Worm (Caenorhabditis elegans): ENCODE data around the gene mdt-10.

The mdt-10 gene

DNA sequence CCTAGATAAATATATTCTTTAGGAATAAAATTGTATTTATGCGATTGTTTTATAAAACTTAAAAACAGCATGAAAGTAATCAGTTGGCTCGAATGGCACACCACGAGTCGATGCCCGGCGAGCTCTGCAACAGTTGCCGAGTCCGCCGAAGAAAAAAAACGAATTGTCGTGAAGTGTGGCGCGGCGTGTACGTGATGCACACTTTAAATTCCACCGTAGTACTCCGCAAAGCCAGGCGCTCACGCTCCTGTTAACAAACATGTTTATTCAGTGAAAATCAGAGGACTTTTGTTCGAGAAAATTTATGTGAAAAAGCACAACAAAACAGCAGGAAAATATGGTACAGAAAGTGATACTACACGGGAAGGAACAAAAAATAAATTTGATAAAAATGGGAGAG lies 15.8 kb upstream of the mdt-10 start:
- peak; percentile 1 for TF ChIP-seq nhr-11 (tag; optimal IDR thresholded peaks at IDR 0.05)
- TF ChIP-seq dpl-1 (GFP tag; optimal IDR thresholded peaks at IDR 0.05) = peak; percentile 43
- TF ChIP-seq daf-16 (GFP tag; optimal IDR thresholded peaks at IDR 0.05) = peak; percentile 0 to 86
- TF ChIP-seq daf-16 (tag; optimal IDR thresholded peaks at IDR 0.05) = peak; percentile 51
- no peak for TF ChIP-seq nhr-42 (GFP tag; IDR thresholded peaks at IDR 0.05)
- peak; percentile 76 to 98 for TF ChIP-seq lsy-2 (tag; optimal IDR thresholded peaks at IDR 0.05)
- TF ChIP-seq hif-1 (tag; optimal IDR thresholded peaks at IDR 0.05) = peak in 1 of 2 experiments; percentile 37
- no peak for TF ChIP-seq ztf-11 (tag; optimal IDR thresholded peaks at IDR 0.05)
- no peak for TF ChIP-seq lir-3 (tag; optimal IDR thresholded peaks at IDR 0.05)
- TF ChIP-seq hmg-1.1 (GFP tag; IDR thresholded peaks at IDR 0.05) = peak; percentile 57; the same call in 1 of the 2 replicates
- TF ChIP-seq vab-7 (GFP tag; IDR thresholded peaks at IDR 0.05) = no peak
- no peak for TF ChIP-seq php-3 (GFP tag; IDR thresholded peaks at IDR 0.05)
- peak; percentile 32 for TF ChIP-seq ama-1 (optimal IDR thresholded peaks at IDR 0.05)
- peak; percentile 6 for TF ChIP-seq dve-1 (tag; optimal IDR thresholded peaks at IDR 0.05; ENCODE audit: insufficient read depth)
- no peak for TF ChIP-seq snpc-1.2 (GFP tag; IDR thresholded peaks at IDR 0.05)
- TF ChIP-seq lin-38 (GFP tag; IDR thresholded peaks at IDR 0.05) = 0 out of 2 replicates have a peak, but pooled peaks have one; percentile 40
- TF ChIP-seq nhr-28 (tag; optimal IDR thresholded peaks at IDR 0.05) = peak; percentile 21
- TF ChIP-seq hlh-11 (tag; optimal IDR thresholded peaks at IDR 0.05) = peak; percentile 22
- peak; percentile 27; the same call in 1 of the 2 replicates for TF ChIP-seq dmd-6 (GFP tag; IDR thresholded peaks at IDR 0.05)
- TF ChIP-seq aha-1 (tag) = peak; percentile 84
- no peak for TF ChIP-seq nhr-77 (tag; optimal IDR thresholded peaks at IDR 0.05)
- TF ChIP-seq lin-13 (GFP tag; optimal IDR thresholded peaks at IDR 0.05) = peak; percentile 20
- TF ChIP-seq lin-1 (GFP tag; IDR thresholded peaks at IDR 0.05) = no peak
- TF ChIP-seq ceh-62 (tag; optimal IDR thresholded peaks at IDR 0.05) = no peak
- peak; percentile 46 for TF ChIP-seq mep-1 (tag; optimal IDR thresholded peaks at IDR 0.05)
- peak; percentile 71 for TF ChIP-seq hlh-30 (tag; optimal IDR thresholded peaks at IDR 0.05; ENCODE audit: insufficient read depth)
- no peak for TF ChIP-seq jun-1 (tag; optimal IDR thresholded peaks at IDR 0.05)
- peak; percentile 25 for TF ChIP-seq rbr-2 (tag; optimal IDR thresholded peaks at IDR 0.05)
- no peak for TF ChIP-seq nhr-10 (tag; optimal IDR thresholded peaks at IDR 0.05)
- TF ChIP-seq daf-8 (GFP tag; IDR thresholded peaks at IDR 0.05) = no peak
- no peak for TF ChIP-seq duxl-1 (tag; optimal IDR thresholded peaks at IDR 0.05; ENCODE audit: poor library complexity)
- no peak for TF ChIP-seq nhr-111 (GFP tag; optimal IDR thresholded peaks at IDR 0.05)
- TF ChIP-seq unc-130 (GFP tag; optimal IDR thresholded peaks at IDR 0.05) = no peak
- TF ChIP-seq mes-2 (tag; optimal IDR thresholded peaks at IDR 0.05; ENCODE audit: poor library complexity, severe bottlenecking) = peak; percentile 54
- peak; percentile 78 for TF ChIP-seq T20F7.1 (GFP tag; optimal IDR thresholded peaks at IDR 0.05)
- peak; percentile 35 for TF ChIP-seq nhr-6 (tag; optimal IDR thresholded peaks at IDR 0.05)

ce11 chrII:7870062-7870461 lies 15.2 kb upstream of the mdt-10 start, which contains the start of gene ztf-17:
TSS of gene ztf-17 (minus strand) at chrII:7870162.
- TF ChIP-seq ceh-32 (tag; optimal IDR thresholded peaks at IDR 0.05; ENCODE audit: poor library complexity) = no peak
- no peak for TF ChIP-seq F37D6.2 (tag; optimal IDR thresholded peaks at IDR 0.05)
- TF ChIP-seq aha-1 (tag) = peak; percentile 64
- TF ChIP-seq mdl-1 (tag; optimal IDR thresholded peaks at IDR 0.05) = no peak
- no peak for TF ChIP-seq F49E8.2 (tag; optimal IDR thresholded peaks at IDR 0.05; ENCODE audit: borderline replicate concordance)
- TF ChIP-seq hmg-1.1 (GFP tag; IDR thresholded peaks at IDR 0.05) = no peak

DNA sequence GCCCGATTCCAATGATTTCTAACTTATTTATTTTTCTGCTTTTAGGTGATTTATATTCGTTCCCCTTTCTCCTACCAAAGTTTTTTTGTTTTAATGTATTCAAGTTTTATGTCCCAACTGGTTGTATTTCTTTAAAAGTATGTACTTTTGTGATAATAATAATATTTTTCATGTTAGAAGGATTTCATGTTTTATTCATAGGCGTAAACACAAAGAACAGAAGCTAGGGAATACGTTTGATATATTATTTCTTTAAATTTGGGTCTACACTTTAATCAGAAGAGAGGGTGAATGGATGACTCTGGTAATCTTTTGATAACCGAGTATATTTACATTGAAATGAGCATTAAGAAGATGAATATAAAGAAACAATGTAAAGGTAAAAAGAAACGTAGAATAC lies 11.2 kb upstream of the mdt-10 start:
- TF ChIP-seq aly-2 (tag; optimal IDR thresholded peaks at IDR 0.05) = no peak
- no peak for TF ChIP-seq mdl-1 (tag; optimal IDR thresholded peaks at IDR 0.05)
- TF ChIP-seq duxl-1 (tag; optimal IDR thresholded peaks at IDR 0.05; ENCODE audit: poor library complexity) = peak; percentile 0
- TF ChIP-seq ceh-28 (tag; optimal IDR thresholded peaks at IDR 0.05) = no peak
- no peak for TF ChIP-seq lin-15B (tag; optimal IDR thresholded peaks at IDR 0.05)
- peak; percentile 9 for TF ChIP-seq F10B5.3 (tag; optimal IDR thresholded peaks at IDR 0.05)
- TF ChIP-seq T20F7.1 (GFP tag; optimal IDR thresholded peaks at IDR 0.05) = peak; percentile 20
- TF ChIP-seq Y105C5A.15 (GFP tag; IDR thresholded peaks at IDR 0.05) = peak; percentile 28; the same call in 1 of the 2 replicates
- TF ChIP-seq spr-3 (GFP tag; optimal IDR thresholded peaks at IDR 0.05) = no peak
- no peak for TF ChIP-seq F44E2.7 (GFP tag; IDR thresholded peaks at IDR 0.05)
- no peak for TF ChIP-seq lin-1 (GFP tag; IDR thresholded peaks at IDR 0.05)
- no peak for TF ChIP-seq ceh-62 (tag; optimal IDR thresholded peaks at IDR 0.05)
- no peak for TF ChIP-seq tag-97 (GFP tag; IDR thresholded peaks at IDR 0.05)
- peak; percentile 12 for TF ChIP-seq mep-1 (tag; optimal IDR thresholded peaks at IDR 0.05)
- no peak for TF ChIP-seq dmd-9 (GFP tag; IDR thresholded peaks at IDR 0.05)
- no peak for TF ChIP-seq sdz-12 (GFP tag; optimal IDR thresholded peaks at IDR 0.05)

Measured in whole organism, L4 larva.